Worm (Caenorhabditis elegans): ENCODE measurements around the gene Y65A5A.1.

DNA sequence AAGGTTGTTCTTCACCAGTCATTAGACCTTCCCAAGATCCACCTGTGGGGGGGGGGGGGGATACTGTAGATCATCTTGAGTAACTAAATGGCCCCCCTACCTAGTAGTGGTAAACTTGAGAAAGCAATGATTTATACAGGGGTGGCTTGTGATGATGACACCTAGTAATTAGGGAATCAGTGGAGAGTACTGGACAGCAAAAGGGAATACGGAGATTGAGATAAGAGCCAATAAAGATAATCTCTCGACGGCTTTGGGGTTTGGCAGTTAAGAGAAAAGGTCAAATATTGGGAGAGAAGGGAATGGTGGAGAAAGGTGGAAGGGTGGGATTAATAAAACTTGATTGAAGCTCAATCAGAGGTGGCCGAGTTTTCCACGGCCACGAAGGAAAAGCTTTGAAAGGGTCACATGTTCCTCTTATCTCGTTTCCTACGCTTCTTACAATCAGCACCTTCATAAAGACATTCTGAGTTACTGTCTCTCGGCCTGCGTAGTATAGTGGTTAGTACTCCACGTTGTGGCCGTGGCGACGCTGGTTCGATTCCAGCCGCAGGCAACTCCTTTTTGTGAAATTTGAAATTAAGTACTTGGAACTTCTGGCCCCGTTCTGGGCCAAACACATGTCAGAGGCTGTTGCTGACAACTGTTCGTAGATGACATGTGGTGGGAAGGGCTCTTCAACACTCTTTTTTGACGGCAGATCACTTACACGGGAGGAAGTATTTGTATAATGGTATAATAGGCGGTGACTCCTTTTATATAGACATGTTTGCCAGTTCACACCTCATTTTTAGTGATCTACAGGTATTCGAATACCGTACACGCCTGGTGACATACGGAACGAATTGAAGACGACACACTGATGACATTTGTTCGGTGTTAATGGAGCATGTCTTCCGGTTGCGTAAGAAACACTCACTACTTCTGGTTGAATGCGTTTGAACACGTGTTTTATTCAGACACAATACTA, 1.1 kb upstream of the Y65A5A.1 start:
- TF ChIP-seq dao-5 (tag; optimal IDR thresholded peaks at IDR 0.05), result peak; percentile 45
- no peak for TF ChIP-seq him-1 (tag; optimal IDR thresholded peaks at IDR 0.05)
